Fruit fly (Drosophila melanogaster) whole organism, embryonic: Measurements from ENCODE around the gene Rpp30.
A peak's percentile ranks its signal among the peaks of the same experiment; 100 is the strongest.

Experiments
- Atf6 ChIP-seq: fragments of 200-800 bp; sonication (Bioruptor generic); IDR thresholded peaks from 2 replicates; pipeline ENCODE4 v1.3.6; 2022; ENCODE audit warnings: missing biosample characterization, missing genetic modification characterization
- B-H1 ChIP-seq: fragments of 200-800 bp; sonication (Bioruptor generic); IDR thresholded peaks from 3 replicates; pipeline ENCODE4 v1.3.6; 2022; ENCODE audit warnings: missing biosample characterization, missing genetic modification characterization
- Bdp1 ChIP-seq: fragments of 200-800 bp; sonication (Bioruptor generic); optimal IDR thresholded peaks from 3 replicates; lab custom pipeline; 2016; ENCODE audit warnings: missing biosample characterization, missing genetic modification characterization
- CG11093 ChIP-seq: fragments of 200-800 bp; sonication (Bioruptor generic); IDR thresholded peaks from 3 replicates; pipeline ENCODE4 v1.3.6; 2022; ENCODE audit warnings: missing biosample characterization, missing genetic modification characterization
- CG12659 ChIP-seq: fragments of 200-800 bp; sonication (Bioruptor generic); optimal IDR thresholded peaks from 3 replicates; lab custom pipeline; 2017; ENCODE audit warnings: mild to moderate bottlenecking, missing biosample characterization, missing genetic modification reagents, missing genetic modification characterization
- CG14667 ChIP-seq: fragments of 200-800 bp; sonication (Bioruptor generic); IDR thresholded peaks from 2 replicates; pipeline ENCODE4 v1.3.6; 2022; ENCODE audit warnings: missing biosample characterization, missing genetic modification characterization
- CG14860 ChIP-seq: fragments of 200-800 bp; sonication (Bioruptor generic); IDR thresholded peaks from 3 replicates; pipeline ENCODE4 v1.3.6; 2022; ENCODE audit warnings: missing biosample characterization, missing genetic modification characterization; ENCODE audit not compliant: partially characterized antibody
- CG1603 ChIP-seq: fragments of 200-800 bp; sonication (Bioruptor generic); optimal IDR thresholded peaks from 2 replicates; lab custom pipeline; 2019; ENCODE audit warnings: missing biosample characterization, mild to moderate bottlenecking, missing genetic modification characterization, moderate library complexity
- CG17568 ChIP-seq: fragments of 200-800 bp; sonication (Bioruptor generic); optimal IDR thresholded peaks from 2 replicates; lab custom pipeline; 2018; ENCODE audit warnings: missing biosample characterization, mild to moderate bottlenecking, missing genetic modification characterization, moderate library complexity
- CG18599 ChIP-seq: fragments of 200-800 bp; sonication (Bioruptor generic); optimal IDR thresholded peaks from 3 replicates; lab custom pipeline; 2017; ENCODE audit warnings: missing biosample characterization, missing genetic modification characterization, mild to moderate bottlenecking, moderate library complexity, missing genetic modification reagents
- CG2129 ChIP-seq: fragments of 200-800 bp; sonication (Bioruptor generic); IDR thresholded peaks from 2 replicates; pipeline ENCODE4 v1.3.6; 2022; ENCODE audit warnings: missing biosample characterization, missing genetic modification characterization; ENCODE audit not compliant: partially characterized antibody
- CG3065 ChIP-seq: fragments of 200-800 bp; sonication (Bioruptor generic); optimal IDR thresholded peaks from 2 replicates; lab custom pipeline; 2016; ENCODE audit warnings: missing biosample characterization, missing genetic modification characterization
- CG34422 ChIP-seq: fragments of 200-800 bp; sonication (Bioruptor generic); IDR thresholded peaks from 3 replicates; pipeline ENCODE4 v1.3.6; 2022; ENCODE audit warnings: missing biosample characterization, missing genetic modification characterization
- CG6654 ChIP-seq: fragments of 200-800 bp; sonication (Bioruptor generic); optimal IDR thresholded peaks from 2 replicates; lab custom pipeline; 2017; ENCODE audit warnings: missing biosample characterization, mild to moderate bottlenecking, missing genetic modification characterization
- CG6791 ChIP-seq: fragments of 200-800 bp; sonication (Bioruptor generic); IDR thresholded peaks from 3 replicates; pipeline ENCODE4 v1.3.6; 2022; ENCODE audit warnings: missing biosample characterization, missing genetic modification characterization; ENCODE audit not compliant: partially characterized antibody
- CG9215 ChIP-seq: fragments of 200-800 bp; sonication (Bioruptor generic); IDR thresholded peaks from 2 replicates; pipeline ENCODE4 v1.3.6; 2022; ENCODE audit warnings: missing biosample characterization, missing genetic modification characterization
- Deaf1 ChIP-seq: fragments of 200-800 bp; optimal IDR thresholded peaks from 3 replicates; lab custom pipeline; 2019; ENCODE audit warnings: missing biosample characterization, mild to moderate bottlenecking, missing genetic modification characterization, moderate library complexity
- Dip2 ChIP-seq: fragments of 200-800 bp; sonication (Bioruptor generic); IDR thresholded peaks from 2 replicates; pipeline ENCODE4 v1.3.6; 2022; ENCODE audit warnings: missing biosample characterization, missing genetic modification characterization
- Fer2 ChIP-seq: fragments of 200-800 bp; sonication (Bioruptor generic); optimal IDR thresholded peaks from 2 replicates; lab custom pipeline; 2018; ENCODE audit warnings: missing biosample characterization, mild to moderate bottlenecking, missing genetic modification characterization, moderate library complexity
- HLH4C ChIP-seq: fragments of 200-800 bp; sonication (Bioruptor generic); IDR thresholded peaks from 3 replicates; pipeline ENCODE4 v1.3.6; 2022; ENCODE audit warnings: missing biosample characterization, missing genetic modification characterization; ENCODE audit not compliant: partially characterized antibody
- HLH54F ChIP-seq: fragments of 200-800 bp; sonication (Bioruptor generic); optimal IDR thresholded peaks from 3 replicates; lab custom pipeline; 2016; ENCODE audit warnings: missing biosample characterization, missing genetic modification characterization
- Hand ChIP-seq: fragments of 200-800 bp; sonication (Bioruptor generic); optimal IDR thresholded peaks from 2 replicates; lab custom pipeline; 2017; ENCODE audit warnings: mild to moderate bottlenecking, missing biosample characterization, missing genetic modification reagents, missing genetic modification characterization
- Hey ChIP-seq: fragments of 200-800 bp; sonication (Bioruptor generic); optimal IDR thresholded peaks from 3 replicates; lab custom pipeline; 2018; ENCODE audit warnings: missing biosample characterization, mild to moderate bottlenecking, missing genetic modification characterization
- Lim3 ChIP-seq: fragments of 200-800 bp; sonication (Bioruptor generic); IDR thresholded peaks from 2 replicates; pipeline ENCODE4 v1.3.6; 2022; ENCODE audit warnings: missing biosample characterization, missing genetic modification characterization
- Neu2 ChIP-seq: fragments of 200-800 bp; sonication (Bioruptor generic); optimal IDR thresholded peaks from 3 replicates; lab custom pipeline; 2016; ENCODE audit warnings: missing biosample characterization, missing genetic modification characterization, borderline replicate concordance
- Ptx1 ChIP-seq: fragments of 200-800 bp; sonication (Bioruptor generic); IDR thresholded peaks from 2 replicates; pipeline ENCODE4 v1.3.6; 2022; ENCODE audit warnings: missing biosample characterization, missing genetic modification characterization
- Scr ChIP-seq: fragments of 200-800 bp; sonication (Bioruptor generic); IDR thresholded peaks from 2 replicates; pipeline ENCODE4 v1.3.6; 2022; ENCODE audit warnings: missing biosample characterization, missing genetic modification characterization; ENCODE audit not compliant: partially characterized antibody
- Sry-β ChIP-seq: fragments of 200-800 bp; sonication (Bioruptor generic); optimal IDR thresholded peaks from 2 replicates; lab custom pipeline; 2018; ENCODE audit warnings: missing biosample characterization, mild to moderate bottlenecking, missing genetic modification characterization, moderate library complexity
- Usf ChIP-seq: fragments of 200-800 bp; sonication (Bioruptor generic); optimal IDR thresholded peaks from 2 replicates; lab custom pipeline; 2017; ENCODE audit warnings: missing genotype, missing biosample characterization, missing genetic modification characterization
- abd-A ChIP-seq: fragments of 200-800 bp; sonication (Bioruptor generic); optimal IDR thresholded peaks from 3 replicates; lab custom pipeline; 2019; ENCODE audit warnings: missing biosample characterization, mild to moderate bottlenecking, missing genetic modification characterization, moderate library complexity
- ara ChIP-seq: fragments of 200-800 bp; sonication (Bioruptor generic); IDR thresholded peaks from 2 replicates; pipeline ENCODE4 v1.3.6; 2022; ENCODE audit warnings: missing biosample characterization, missing genetic modification characterization
- cwo ChIP-seq: fragments of 200-800 bp; sonication (Bioruptor generic); optimal IDR thresholded peaks from 3 replicates; lab custom pipeline; 2017; ENCODE audit warnings: missing biosample characterization, missing genetic modification characterization, mild to moderate bottlenecking, moderate library complexity, missing genetic modification reagents
- dpn ChIP-seq, 2 experiments: fragments of 200-800 bp; sonication (Bioruptor generic); optimal IDR thresholded peaks; 3 replicates each; lab custom pipeline; 2016; ENCODE audit warnings: missing biosample characterization in 2 of 2, missing genetic modification characterization in 2 of 2
- esg ChIP-seq: fragments of 200-800 bp; sonication (Bioruptor generic); conservative IDR thresholded peaks from 2 replicates; pipeline ENCODE4 v1.3.6; 2022; ENCODE audit warnings: missing biosample characterization, missing genetic modification characterization
- fu2 ChIP-seq: fragments of 200-800 bp; sonication (Bioruptor generic); optimal IDR thresholded peaks from 2 replicates; lab custom pipeline; 2016; ENCODE audit warnings: missing biosample characterization, missing genetic modification characterization
- gcm ChIP-seq: fragments of 200-800 bp; sonication (Bioruptor generic); optimal IDR thresholded peaks from 2 replicates; lab custom pipeline; 2019; ENCODE audit warnings: missing biosample characterization, mild to moderate bottlenecking, missing genetic modification characterization, moderate library complexity
- ind ChIP-seq: fragments of 200-800 bp; sonication (Bioruptor generic); optimal IDR thresholded peaks from 3 replicates; lab custom pipeline; 2016; ENCODE audit warnings: missing biosample characterization, missing genetic modification characterization
- insv ChIP-seq, 2 experiments: fragments of 200-800 bp; sonication (Bioruptor generic); optimal IDR thresholded peaks; 3 replicates each; lab custom pipeline; 2016 to 2018; ENCODE audit warnings: missing biosample characterization in 2 of 2, missing genetic modification characterization in 2 of 2
- kay ChIP-seq: fragments of 200-800 bp; sonication (Bioruptor generic); optimal IDR thresholded peaks from 2 replicates; lab custom pipeline; 2016; ENCODE audit warnings: missing biosample characterization, missing genetic modification characterization
- lmd ChIP-seq: fragments of 200-800 bp; sonication (Bioruptor generic); IDR thresholded peaks from 2 replicates; pipeline ENCODE4 v1.3.6; 2022; ENCODE audit warnings: missing biosample characterization, missing genetic modification characterization
- nmo ChIP-seq: fragments of 200-800 bp; sonication (Bioruptor generic); optimal IDR thresholded peaks from 2 replicates; lab custom pipeline; 2018; ENCODE audit warnings: missing biosample characterization, mild to moderate bottlenecking, missing genetic modification characterization, moderate library complexity
- odd ChIP-seq: fragments of 200-800 bp; sonication (Bioruptor generic); optimal IDR thresholded peaks from 2 replicates; lab custom pipeline; 2017; ENCODE audit warnings: missing biosample characterization, mild to moderate bottlenecking, missing genetic modification characterization
- sima ChIP-seq: fragments of 200-800 bp; sonication (Bioruptor generic); optimal IDR thresholded peaks from 2 replicates; lab custom pipeline; 2016; ENCODE audit warnings: missing biosample characterization, missing genetic modification characterization
- slbo ChIP-seq: fragments of 200-800 bp; sonication (Bioruptor generic); IDR thresholded peaks from 2 replicates; pipeline ENCODE4 v1.3.6; 2022; ENCODE audit warnings: missing biosample characterization, missing genetic modification characterization
- sna ChIP-seq: fragments of 200-800 bp; sonication (Bioruptor generic); IDR thresholded peaks from 2 replicates; pipeline ENCODE4 v1.3.6; 2022; ENCODE audit warnings: missing biosample characterization, missing genetic modification characterization; ENCODE audit not compliant: partially characterized antibody
- so ChIP-seq: fragments of 200-800 bp; sonication (Bioruptor generic); IDR thresholded peaks from 3 replicates; pipeline ENCODE4 v1.3.6; 2022; ENCODE audit warnings: missing biosample characterization, missing genetic modification characterization
- sqz ChIP-seq: fragments of 200-800 bp; sonication (Bioruptor generic); optimal IDR thresholded peaks from 3 replicates; lab custom pipeline; 2018; ENCODE audit warnings: missing biosample characterization, mild to moderate bottlenecking, missing genetic modification characterization
- trem ChIP-seq: fragments of 200-800 bp; optimal IDR thresholded peaks from 3 replicates; lab custom pipeline; 2019; ENCODE audit warnings: missing biosample characterization, mild to moderate bottlenecking, missing genetic modification characterization, moderate library complexity
- vvl ChIP-seq: fragments of 200-800 bp; sonication (Bioruptor generic); IDR thresholded peaks from 2 replicates; pipeline ENCODE4 v1.3.6; 2022; ENCODE audit warnings: missing biosample characterization, missing genetic modification characterization
- zfh1 ChIP-seq: fragments of 200-800 bp; sonication (Bioruptor generic); IDR thresholded peaks from 3 replicates; pipeline ENCODE4 v1.3.6; 2022; ENCODE audit warnings: missing biosample characterization, missing genetic modification characterization

Rpp30 gene

dm6 chr2L:203529-204127 is 48.5 kb downstream of the Rpp30 start, which contains the start of gene mRpL10 (continued):
- TF ChIP-seq CG14860 (GFP tag; lab: Robert Waterston, UW): peak; percentile 87
- TF ChIP-seq Hand: no peak
- peak; percentile 84 for TF ChIP-seq CG12659
- peak; percentile 14 for TF ChIP-seq HLH54F (GFP tag; lab: Kevin White, UChicago)
- TF ChIP-seq CG9215 (GFP tag; lab: Robert Waterston, UW): no peak
- TF ChIP-seq CG6791 (GFP tag; lab: Robert Waterston, UW): peak; percentile 90
- peak; percentile 45; the same call in 1 of the 2 replicates for TF ChIP-seq slbo (GFP tag; lab: Robert Waterston, UW)
- TF ChIP-seq CG2129: peak; percentile 68
- no peak for TF ChIP-seq gcm (GFP tag; lab: Kevin White, UChicago)
- no peak for TF ChIP-seq CG1603 (tag; lab: Kevin White, UChicago)
- 0 out of 2 replicates have a peak, but pooled peaks have one; percentile 11 for TF ChIP-seq Atf6 (GFP tag; lab: Robert Waterston, UW)
- no peak for TF ChIP-seq zfh1 (GFP tag; lab: Robert Waterston, UW)
- TF ChIP-seq kay (GFP tag; lab: Kevin White, UChicago): no peak
- no peak for TF ChIP-seq Neu2
- no peak for TF ChIP-seq sqz (GFP tag; lab: Kevin White, UChicago)
- no peak for TF ChIP-seq Usf (GFP tag; lab: Kevin White, UChicago)
- TF ChIP-seq Ptx1 (GFP tag; lab: Robert Waterston, UW): no peak
- no peak for TF ChIP-seq insv (GFP tag; optimal IDR thresholded peaks at IDR 0.05; lab: Kevin White, UChicago)
- no peak for TF ChIP-seq CG3065 (GFP tag; lab: Kevin White, UChicago)
- peak; percentile 77 for TF ChIP-seq sna (GFP tag; lab: Robert Waterston, UW)
- peak; percentile 36; the same call in 1 of the 3 replicates for TF ChIP-seq CG34422
- no peak for TF ChIP-seq Lim3 (GFP tag; lab: Robert Waterston, UW)
- no peak for TF ChIP-seq Bdp1 (GFP tag; lab: Kevin White, UChicago)
- no peak for TF ChIP-seq CG17568 (GFP tag; lab: Kevin White, UChicago)
- no peak for TF ChIP-seq CG11093 (GFP tag; lab: Robert Waterston, UW)
- TF ChIP-seq Scr (GFP tag; lab: Robert Waterston, UW): peak; percentile 93
- TF ChIP-seq odd (GFP tag; lab: Kevin White, UChicago): no peak
- TF ChIP-seq B-H1 (GFP tag; lab: Robert Waterston, UW): no peak
- TF ChIP-seq CG18599 (GFP tag; lab: Kevin White, UChicago): no peak
- no peak for TF ChIP-seq Sry-β (GFP tag; lab: Kevin White, UChicago)
- no peak for TF ChIP-seq esg (GFP tag; lab: Robert Waterston, UW)
- TF ChIP-seq dpn (GFP tag; optimal IDR thresholded peaks at IDR 0.05; lab: Kevin White, UChicago): peak; percentile 28 to 46
- no peak for TF ChIP-seq CG6654
- no peak for TF ChIP-seq fu2
- TF ChIP-seq ara: no peak
- TF ChIP-seq trem (tag; lab: Kevin White, UChicago): peak; percentile 72
- no peak for TF ChIP-seq lmd (GFP tag; lab: Robert Waterston, UW)
- TF ChIP-seq vvl: peak; percentile 60; the same call in 1 of the 2 replicates
- no peak for TF ChIP-seq so (GFP tag; lab: Robert Waterston, UW)
- TF ChIP-seq abd-A (tag; lab: Kevin White, UChicago): no peak
- peak; percentile 86 for TF ChIP-seq HLH4C (GFP tag; lab: Robert Waterston, UW)
- TF ChIP-seq sima (GFP tag; lab: Kevin White, UChicago): no peak
- TF ChIP-seq CG14667 (GFP tag; lab: Robert Waterston, UW): no peak
- TF ChIP-seq nmo: no peak
- no peak for TF ChIP-seq Fer2 (tag; lab: Kevin White, UChicago)
- TF ChIP-seq Hey (tag; lab: Kevin White, UChicago): no peak
- TF ChIP-seq Deaf1: no peak
- TF ChIP-seq Dip2 (GFP tag; lab: Robert Waterston, UW): no peak
- no peak for TF ChIP-seq cwo
- TF ChIP-seq ind: no peak
